Worm (Caenorhabditis elegans) whole organism, L3 larva: ENCODE data around the gene mlt-9.

Source experiments
- R02D3.7 ChIP-seq: fragments of 150-350 bp; optimal IDR thresholded peaks from 2 replicates; lab custom pipeline; 2014; ENCODE audit warnings: missing biosample characterization, missing genetic modification characterization
- ZK546.5 ChIP-seq: sonication (generic microtip); optimal IDR thresholded peaks from 2 replicates; lab custom pipeline; 2017; ENCODE audit warnings: missing biosample characterization, missing genetic modification characterization
- ama-1 ChIP-seq: fragments of 150-350 bp; optimal IDR thresholded peaks from 2 replicates; lab custom pipeline; 2018
- ceh-16 ChIP-seq: sonication (generic microtip); optimal IDR thresholded peaks from 2 replicates; lab custom pipeline; 2017; ENCODE audit warnings: missing biosample characterization, missing genetic modification characterization
- ceh-28 ChIP-seq: fragments of 150-350 bp; optimal IDR thresholded peaks from 2 replicates; lab custom pipeline; 2014; ENCODE audit warnings: missing biosample characterization, missing genetic modification reagents, missing genetic modification characterization
- ceh-82 ChIP-seq: fragments of 150-350 bp; optimal IDR thresholded peaks from 2 replicates; lab custom pipeline; 2014; ENCODE audit warnings: missing biosample characterization, missing genetic modification characterization
- ceh-9 ChIP-seq: sonication (generic microtip); optimal IDR thresholded peaks from 2 replicates; lab custom pipeline; 2018; ENCODE audit warnings: missing biosample characterization, missing genetic modification characterization
- daf-12 ChIP-seq: fragments of 150-350 bp; optimal IDR thresholded peaks from 2 replicates; lab custom pipeline; 2014; ENCODE audit warnings: missing biosample characterization, missing genetic modification reagents, missing genetic modification characterization
- egl-27 ChIP-seq: sonication (generic microtip); optimal IDR thresholded peaks from 4 replicates; lab custom pipeline; 2017; ENCODE audit warnings: missing biosample characterization, missing genetic modification reagents, missing genetic modification characterization
- elt-1 ChIP-seq: fragments of 150-350 bp; optimal IDR thresholded peaks from 2 replicates; lab custom pipeline; 2014; ENCODE audit warnings: missing biosample characterization, missing genetic modification characterization
- elt-3 ChIP-seq, 3 experiments: fragments of 150-350 bp in 1 of 3; sonication (generic microtip) in 2 of 3; optimal IDR thresholded peaks; 2 replicates in 2 of 3; 4 replicates in 1 of 3; lab custom pipeline; 2014 to 2017; ENCODE audit warnings: missing biosample characterization in 3 of 3, missing genetic modification characterization in 3 of 3
- eor-1 ChIP-seq, 2 experiments: fragments of 150-350 bp; optimal IDR thresholded peaks; 2 replicates each; lab custom pipeline; 2014 to 2018; ENCODE audit warnings: missing biosample characterization in 2 of 2, missing genetic modification characterization in 2 of 2
- fkh-10 ChIP-seq: sonication (generic microtip); optimal IDR thresholded peaks from 2 replicates; lab custom pipeline; 2017; ENCODE audit warnings: missing biosample characterization, missing genetic modification reagents, missing genetic modification characterization
- fos-1 ChIP-seq: fragments of 150-350 bp; optimal IDR thresholded peaks from 2 replicates; lab custom pipeline; 2014; ENCODE audit warnings: missing biosample characterization, missing genetic modification characterization
- jun-1 ChIP-seq: fragments of 150-350 bp; optimal IDR thresholded peaks from 2 replicates; lab custom pipeline; 2014; ENCODE audit warnings: missing biosample characterization, missing genetic modification reagents, missing genetic modification characterization
- lin-15B ChIP-seq: fragments of 150-350 bp; optimal IDR thresholded peaks from 2 replicates; lab custom pipeline; 2014; ENCODE audit warnings: missing biosample characterization, missing genetic modification characterization
- lin-39 ChIP-seq: fragments of 150-350 bp; optimal IDR thresholded peaks from 2 replicates; lab custom pipeline; 2018; ENCODE audit warnings: missing biosample characterization, missing genetic modification reagents, missing genetic modification characterization
- lsy-12 ChIP-seq: sonication (generic microtip); optimal IDR thresholded peaks from 2 replicates; lab custom pipeline; 2016; ENCODE audit warnings: mild to moderate bottlenecking, missing genetic modification characterization, missing compliant biosample characterization
- mdl-1 ChIP-seq: fragments of 150-350 bp; optimal IDR thresholded peaks from 2 replicates; lab custom pipeline; 2014; ENCODE audit warnings: missing biosample characterization, missing genetic modification characterization
- mml-1 ChIP-seq: fragments of 150-350 bp; sonication (generic microtip); optimal IDR thresholded peaks from 3 replicates; lab custom pipeline; 2014; ENCODE audit warnings: missing biosample characterization, missing genetic modification characterization
- nfya-1 ChIP-seq: sonication (generic microtip); optimal IDR thresholded peaks from 2 replicates; lab custom pipeline; 2017; ENCODE audit warnings: missing genetic modification characterization, mild to moderate bottlenecking, missing compliant biosample characterization, antibody characterized with exemption, moderate library complexity; ENCODE audit not compliant: insufficient read depth
- nhr-11 ChIP-seq: fragments of 150-350 bp; optimal IDR thresholded peaks from 2 replicates; lab custom pipeline; 2014; ENCODE audit warnings: missing biosample characterization, missing genetic modification characterization
- nhr-12 ChIP-seq: fragments of 150-350 bp; optimal IDR thresholded peaks from 2 replicates; lab custom pipeline; 2014; ENCODE audit warnings: missing biosample characterization, missing genetic modification characterization
- nhr-23 ChIP-seq: fragments of 150-350 bp; optimal IDR thresholded peaks from 2 replicates; lab custom pipeline; 2014; ENCODE audit warnings: missing biosample characterization, missing genetic modification reagents, missing genetic modification characterization
- nhr-237 ChIP-seq: fragments of 150-350 bp; optimal IDR thresholded peaks from 2 replicates; lab custom pipeline; 2014; ENCODE audit warnings: missing biosample characterization, missing genetic modification characterization
- nhr-28 ChIP-seq: fragments of 150-350 bp; optimal IDR thresholded peaks from 2 replicates; lab custom pipeline; 2014; ENCODE audit warnings: missing biosample characterization, missing genetic modification characterization
- nhr-43 ChIP-seq: sonication (generic microtip); optimal IDR thresholded peaks from 2 replicates; lab custom pipeline; 2016; ENCODE audit warnings: mild to moderate bottlenecking, missing genetic modification characterization, missing compliant biosample characterization; ENCODE audit not compliant: poor library complexity, severe bottlenecking
- nhr-67 ChIP-seq: fragments of 150-350 bp; optimal IDR thresholded peaks from 2 replicates; lab custom pipeline; 2014; ENCODE audit warnings: missing biosample characterization, missing genetic modification characterization
- nhr-77 ChIP-seq: fragments of 150-350 bp; optimal IDR thresholded peaks from 2 replicates; lab custom pipeline; 2014; ENCODE audit warnings: missing biosample characterization, missing genetic modification characterization
- pha-4 ChIP-seq: fragments of 150-350 bp; optimal IDR thresholded peaks from 2 replicates; lab custom pipeline; 2014; ENCODE audit warnings: missing biosample characterization, missing genetic modification reagents, missing genetic modification characterization
- pqm-1 ChIP-seq: fragments of 150-350 bp; optimal IDR thresholded peaks from 2 replicates; lab custom pipeline; 2017; ENCODE audit warnings: missing biosample characterization, missing genetic modification characterization, inconsistent platforms
- sea-2 ChIP-seq: fragments of 150-350 bp; sonication (generic microtip); optimal IDR thresholded peaks from 4 replicates; lab custom pipeline; 2014; ENCODE audit warnings: missing biosample characterization, missing genetic modification reagents, missing genetic modification characterization
- skn-1 ChIP-seq: fragments of 150-350 bp; optimal IDR thresholded peaks from 2 replicates; lab custom pipeline; 2014; ENCODE audit warnings: missing biosample characterization, missing genetic modification characterization
- tbx-2 ChIP-seq: sonication (generic microtip); optimal IDR thresholded peaks from 2 replicates; lab custom pipeline; 2016; ENCODE audit warnings: mild to moderate bottlenecking, missing genetic modification characterization, missing compliant biosample characterization
- unc-39 ChIP-seq: sonication (generic microtip); optimal IDR thresholded peaks from 4 replicates; lab custom pipeline; 2017; ENCODE audit warnings: missing biosample characterization, missing genetic modification characterization
- unc-62 ChIP-seq: fragments of 150-350 bp; sonication (generic microtip); optimal IDR thresholded peaks from 4 replicates; lab custom pipeline; 2014; ENCODE audit warnings: missing biosample characterization, missing genetic modification reagents, missing genetic modification characterization
- zag-1 ChIP-seq: fragments of 150-350 bp; optimal IDR thresholded peaks from 2 replicates; lab custom pipeline; 2014; ENCODE audit warnings: missing biosample characterization, missing genetic modification characterization
- ztf-11 ChIP-seq: fragments of 150-350 bp; optimal IDR thresholded peaks from 2 replicates; lab custom pipeline; 2014; ENCODE audit warnings: missing biosample characterization, missing genetic modification characterization
- ztf-4 ChIP-seq: fragments of 150-350 bp; optimal IDR thresholded peaks from 2 replicates; lab custom pipeline; 2014; ENCODE audit warnings: missing biosample characterization, missing genetic modification characterization

The mlt-9 gene

ce11 chrX:15060303-15060702 is 47.3 kb downstream of the mlt-9 start, which contains the start of gene fbxa-96:
fbxa-96 (minus strand) TSS chrX:15060403.
- TF ChIP-seq nhr-237 (tag; lab: Kevin White, UChicago) (no peak), daf-12 (no peak), tbx-2 (tag; lab: Kevin White, UChicago) (no peak), ztf-4 (tag; lab: Kevin White, UChicago) (no peak), elt-3 (tag; optimal IDR thresholded peaks at IDR 0.05; lab: Kevin White, UChicago) (no peak), ceh-9 (no peak), nhr-43 (tag; lab: Kevin White, UChicago) (no peak), unc-62 (GFP tag; lab: Kevin White, UChicago) (no peak), ceh-28 (tag; lab: Kevin White, UChicago) (no peak), mdl-1 (tag; lab: Kevin White, UChicago) (no peak), egl-27 (tag; lab: Kevin White, UChicago) (no peak), pqm-1 (no peak), zag-1 (tag; lab: Kevin White, UChicago) (no peak), lin-39 (no peak), eor-1 (tag; optimal IDR thresholded peaks at IDR 0.05; lab: Kevin White, UChicago) (no peak), lsy-12 (tag; lab: Kevin White, UChicago) (no peak), elt-1 (no peak)

DNA sequence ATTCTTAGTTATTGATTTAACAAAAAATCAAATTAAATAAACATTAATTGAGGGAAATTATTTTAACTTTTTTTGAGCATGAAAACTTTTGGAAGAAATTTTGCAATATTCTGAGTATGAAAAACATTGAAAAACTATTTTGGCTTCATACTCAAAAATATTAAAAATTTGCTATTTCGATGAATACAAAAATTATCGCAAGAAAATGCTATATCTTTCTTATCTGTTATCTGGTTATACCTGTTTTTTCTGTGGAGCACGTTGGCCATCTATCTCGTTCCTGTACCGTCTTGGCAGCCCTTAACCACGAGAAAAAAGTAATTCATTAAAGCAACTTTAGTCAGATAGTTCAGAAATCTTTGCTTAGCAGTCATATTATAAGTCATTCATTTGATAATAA is 49.7 kb downstream of the mlt-9 start:
- TF ChIP-seq nhr-12 (tag; lab: Kevin White, UChicago) (no peak), ceh-82 (no peak), mml-1 (tag; lab: Kevin White, UChicago) (no peak), R02D3.7 (no peak), daf-12 (no peak), ztf-4 (tag; lab: Kevin White, UChicago) (no peak), jun-1 (tag; lab: Kevin White, UChicago) (no peak), nhr-43 (tag; lab: Kevin White, UChicago) (no peak), fkh-10 (no peak), nhr-28 (no peak), pha-4 (tag; lab: Kevin White, UChicago) (no peak), ceh-28 (tag; lab: Kevin White, UChicago) (no peak), ceh-16 (tag; lab: Kevin White, UChicago) (no peak), nfya-1 (tag; lab: Kevin White, UChicago) (no peak)

DNA sequence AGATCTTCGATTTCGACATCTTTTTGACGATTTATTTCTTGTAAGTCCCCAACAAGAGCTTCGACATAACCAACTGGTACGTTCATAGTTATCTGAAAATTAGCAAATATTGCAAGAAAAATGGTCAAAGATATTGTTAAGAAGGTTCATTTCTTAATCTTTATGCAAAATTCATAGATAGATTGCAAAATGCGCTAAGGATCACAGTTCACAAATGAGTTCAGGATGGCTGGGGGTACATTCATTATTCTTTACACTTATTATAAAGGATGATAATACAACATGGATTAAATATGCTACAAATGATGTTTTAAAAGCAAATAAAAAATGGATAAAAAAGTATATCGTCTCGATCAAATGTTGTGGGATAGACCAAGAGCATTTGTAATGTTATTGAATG is 50.9 kb downstream of the mlt-9 start, which contains the start of gene H03G16.5:
H03G16.5 (minus strand) TSS at position 101 of the 400 bp plus-strand sequence.
- TF ChIP-seq nhr-11 (no peak), nhr-237 (tag; lab: Kevin White, UChicago) (no peak), daf-12 (no peak), nhr-67 (tag; lab: Kevin White, UChicago) (no peak), mml-1 (tag; lab: Kevin White, UChicago) (no peak), skn-1 (tag; lab: Kevin White, UChicago) (no peak), unc-39 (tag; lab: Kevin White, UChicago) (no peak), nhr-23 (tag; lab: Kevin White, UChicago) (no peak)

DNA sequence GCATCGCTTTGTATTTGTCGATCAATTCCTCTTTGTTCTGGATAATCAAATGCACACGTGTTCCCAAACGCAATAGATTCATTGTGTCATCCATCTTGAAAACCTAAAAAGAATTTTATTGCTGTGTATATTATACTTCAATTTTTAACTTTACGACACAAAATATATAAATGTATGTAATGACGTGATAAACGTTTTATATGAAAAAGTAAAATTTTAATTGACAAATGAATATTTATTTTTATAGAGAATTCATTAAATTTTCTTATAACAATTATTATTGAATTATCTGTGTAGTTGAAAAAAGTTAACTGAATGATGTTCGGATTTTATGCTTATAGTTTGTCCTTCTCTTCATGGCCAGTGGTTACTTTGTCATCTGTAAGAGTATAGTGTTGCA is 51.7 kb downstream of the mlt-9 start, which contains the start of gene H03G16.7:
H03G16.7 (minus strand) TSS at position 101 of the 400 bp plus-strand sequence.
- TF ChIP-seq ceh-28 (tag; lab: Kevin White, UChicago) (no peak), R02D3.7 (no peak), eor-1 (tag; optimal IDR thresholded peaks at IDR 0.05; lab: Kevin White, UChicago) (no peak), unc-39 (tag; lab: Kevin White, UChicago) (no peak), sea-2 (GFP tag; lab: Kevin White, UChicago) (no peak), elt-1 (no peak), ztf-11 (tag; lab: Kevin White, UChicago) (no peak), ZK546.5 (tag; lab: Kevin White, UChicago) (no peak), nhr-11 (no peak), lin-39 (no peak), zag-1 (tag; lab: Kevin White, UChicago) (no peak), lin-15B (no peak), ceh-16 (tag; lab: Kevin White, UChicago) (no peak), nhr-23 (tag; lab: Kevin White, UChicago) (no peak), nhr-77 (no peak), pqm-1 (no peak), lsy-12 (tag; lab: Kevin White, UChicago) (no peak), fos-1 (tag; lab: Kevin White, UChicago) (no peak), pha-4 (tag; lab: Kevin White, UChicago) (no peak), ama-1 (lab: Kevin White, UChicago) (no peak)
